Worm (Caenorhabditis elegans) whole organism, L1 larva: ENCODE measurements around the gene fbxb-117.

Experiments used
- nhr-28 ChIP-seq: fragments of 150-350 bp; optimal IDR thresholded peaks from 2 replicates; lab custom pipeline; 2014; ENCODE audit warnings: missing biosample characterization, missing genetic modification characterization
- pqm-1 ChIP-seq: sonication (generic microtip); optimal IDR thresholded peaks from 3 replicates; lab custom pipeline; 2017; ENCODE audit warnings: missing biosample characterization, missing genetic modification characterization
- sptf-1 ChIP-seq: fragments of 150-350 bp; optimal IDR thresholded peaks from 2 replicates; lab custom pipeline; 2014; ENCODE audit warnings: missing biosample characterization, missing genetic modification characterization
- unc-62 ChIP-seq: fragments of 150-350 bp; optimal IDR thresholded peaks from 2 replicates; lab custom pipeline; 2014; ENCODE audit warnings: missing biosample characterization, missing genetic modification reagents, missing genetic modification characterization

- TF ChIP-seq nhr-28 (no peak), unc-62 (GFP tag; lab: Kevin White, UChicago) (no peak), pqm-1 (tag; lab: Kevin White, UChicago) (no peak), sptf-1 (tag; lab: Kevin White, UChicago) (no peak)
Measured at ce11 chrV:19259403-19259802, 23.0 kb upstream of the fbxb-117 start.
